Worm (Caenorhabditis elegans) whole organism, L1 larva: ENCODE results near the gene R09E10.8.

ENCODE experiments used
- F16B12.6 ChIP-seq: fragments of 150-350 bp; optimal IDR thresholded peaks from 2 replicates; lab custom pipeline; 2014; ENCODE audit warnings: missing biosample characterization, missing genetic modification characterization
- ztf-11 ChIP-seq, 2 experiments: sonication (generic microtip); optimal IDR thresholded peaks; 2 replicates each; lab custom pipeline; 2016 to 2017; ENCODE audit warnings: missing genetic modification characterization in 2 of 2, missing biosample characterization in 1 of 2, missing compliant biosample characterization in 1 of 2

DNA sequence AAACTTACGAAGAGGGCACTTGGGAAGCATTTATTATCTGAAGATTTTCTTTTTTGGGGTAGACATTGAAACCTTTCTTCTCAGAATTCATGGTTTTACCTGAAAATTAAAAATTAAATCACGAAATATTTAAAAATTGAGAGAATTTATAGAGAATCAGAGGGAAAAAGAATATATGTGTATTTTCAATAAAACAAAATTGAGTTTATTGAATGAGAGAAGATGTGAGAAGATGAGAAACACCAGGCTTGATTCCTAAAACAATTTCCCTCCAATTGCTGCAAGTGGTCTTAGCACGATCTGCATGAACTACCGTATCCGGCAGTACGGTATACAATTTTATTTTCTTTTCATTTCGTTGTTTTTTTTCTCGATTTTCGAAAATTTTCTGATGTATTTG is 46.8 kb upstream of the R09E10.8 start, which contains the start of gene R11A8.1:
- no peak for TF ChIP-seq ztf-11 (tag; optimal IDR thresholded peaks at IDR 0.05; lab: Kevin White, UChicago)
- no peak for TF ChIP-seq F16B12.6
